Worm (Caenorhabditis elegans) whole organism, young adult: ENCODE data around the gene ceh-40.

Source experiments
- B0019.2 ChIP-seq: fragments of 200-800 bp; sonication (Bioruptor generic); conservative IDR thresholded peaks from 2 replicates; pipeline ENCODE4 v1.3.6; 2022; ENCODE audit warnings: missing genetic modification reagents, missing genetic modification characterization, missing compliant biosample characterization
- C06A6.2 ChIP-seq: fragments of 200-800 bp; sonication (Bioruptor generic); conservative IDR thresholded peaks from 2 replicates; pipeline ENCODE4 v1.3.6; 2022; ENCODE audit warnings: missing genetic modification characterization, missing compliant biosample characterization
- F49E8.2 ChIP-seq: sonication (generic microtip); optimal IDR thresholded peaks from 3 replicates; lab custom pipeline; 2017; ENCODE audit warnings: missing genetic modification characterization, mild to moderate bottlenecking, missing compliant biosample characterization, antibody characterized with exemption, moderate library complexity; ENCODE audit not compliant: insufficient read depth
- F55B11.4 ChIP-seq: sonication (generic microtip); optimal IDR thresholded peaks from 2 replicates; lab custom pipeline; 2016; ENCODE audit warnings: missing compliant biosample characterization, missing genetic modification characterization, borderline replicate concordance; ENCODE audit not compliant: insufficient read depth
- Y53F4B.3 ChIP-seq: fragments of 200-800 bp; sonication (Bioruptor generic); IDR thresholded peaks from 2 replicates; pipeline ENCODE4 v1.3.6; 2022; ENCODE audit warnings: missing genetic modification reagents, missing genetic modification characterization, missing compliant biosample characterization
- Y79H2A.3 ChIP-seq: fragments of 200-800 bp; sonication (Bioruptor generic); conservative IDR thresholded peaks from 2 replicates; pipeline ENCODE4 v1.3.6; 2022; ENCODE audit warnings: missing genetic modification reagents, missing genetic modification characterization, missing compliant biosample characterization
- aptf-2 ChIP-seq: fragments of 200-800 bp; sonication (Bioruptor generic); conservative IDR thresholded peaks from 2 replicates; pipeline ENCODE4 v1.3.6; 2022; ENCODE audit warnings: missing genetic modification reagents, missing genetic modification characterization, missing compliant biosample characterization
- aptf-3 ChIP-seq: fragments of 200-800 bp; sonication (Bioruptor generic); IDR thresholded peaks from 2 replicates; pipeline ENCODE4 v1.3.6; 2022; ENCODE audit warnings: missing genetic modification characterization, missing compliant biosample characterization
- attf-5 ChIP-seq: fragments of 200-800 bp; sonication (Bioruptor generic); optimal IDR thresholded peaks from 2 replicates; lab custom pipeline; 2018; ENCODE audit warnings: mild to moderate bottlenecking, missing genetic modification characterization, missing compliant biosample characterization
- attf-6 ChIP-seq: fragments of 200-800 bp; sonication (Bioruptor generic); IDR thresholded peaks from 2 replicates; pipeline ENCODE4 v1.3.6; 2022; ENCODE audit warnings: missing genetic modification reagents, missing genetic modification characterization, missing compliant biosample characterization
- bed-1 ChIP-seq: fragments of 200-800 bp; sonication (Bioruptor generic); IDR thresholded peaks from 2 replicates; pipeline ENCODE4 v1.3.6; 2022; ENCODE audit warnings: missing genetic modification reagents, missing genetic modification characterization, missing compliant biosample characterization
- bed-2 ChIP-seq: fragments of 200-800 bp; sonication (Bioruptor generic); IDR thresholded peaks from 2 replicates; pipeline ENCODE4 v1.3.6; 2022; ENCODE audit warnings: missing genetic modification reagents, missing genetic modification characterization, missing compliant biosample characterization
- ceh-100 ChIP-seq: fragments of 200-800 bp; sonication (Bioruptor generic); IDR thresholded peaks from 2 replicates; pipeline ENCODE4 v1.3.6; 2022; ENCODE audit warnings: missing genetic modification reagents, missing genetic modification characterization, missing compliant biosample characterization
- ceh-58 ChIP-seq: fragments of 200-800 bp; sonication (Bioruptor generic); IDR thresholded peaks from 2 replicates; pipeline ENCODE4 v1.3.6; 2022; ENCODE audit warnings: missing genetic modification characterization, missing compliant biosample characterization
- die-1 ChIP-seq: sonication (generic microtip); optimal IDR thresholded peaks from 2 replicates; lab custom pipeline; 2016; ENCODE audit warnings: missing genotype, mild to moderate bottlenecking, missing genetic modification characterization, missing compliant biosample characterization
- efl-1 ChIP-seq: fragments of 150-350 bp; optimal IDR thresholded peaks from 2 replicates; lab custom pipeline; 2014; ENCODE audit warnings: missing biosample characterization, missing genetic modification reagents, missing genetic modification characterization
- egl-44 ChIP-seq: fragments of 200-800 bp; sonication (Bioruptor generic); IDR thresholded peaks from 2 replicates; pipeline ENCODE4 v1.3.6; 2022; ENCODE audit warnings: missing genetic modification reagents, missing genetic modification characterization, missing compliant biosample characterization
- egrh-3 ChIP-seq: fragments of 200-800 bp; sonication (Bioruptor generic); IDR thresholded peaks from 2 replicates; pipeline ENCODE4 v1.3.6; 2022; ENCODE audit warnings: missing genetic modification reagents, missing genetic modification characterization, missing compliant biosample characterization
- let-607 ChIP-seq, 2 experiments: fragments of 200-800 bp in 1 of 2; sonication (Bioruptor generic) in 1 of 2; sonication (generic microtip) in 1 of 2; optimal IDR thresholded peaks; 2 replicates each; lab custom pipeline; 2016 to 2018; ENCODE audit warnings: mild to moderate bottlenecking in 2 of 2, missing compliant biosample characterization in 2 of 2, missing genetic modification characterization in 2 of 2, moderate library complexity in 2 of 2, missing genotype in 1 of 2
- lin-54 ChIP-seq: fragments of 200-800 bp; sonication (Bioruptor generic); optimal IDR thresholded peaks from 2 replicates; lab custom pipeline; 2018; ENCODE audit warnings: mild to moderate bottlenecking, missing genetic modification characterization, missing compliant biosample characterization
- mel-28 ChIP-seq: sonication (generic microtip); optimal IDR thresholded peaks from 2 replicates; lab custom pipeline; 2016; ENCODE audit warnings: borderline replicate concordance, mild to moderate bottlenecking, missing genetic modification characterization, missing compliant biosample characterization
- mxl-1 ChIP-seq: sonication (generic microtip); optimal IDR thresholded peaks from 2 replicates; lab custom pipeline; 2016; ENCODE audit warnings: missing genetic modification characterization, missing compliant biosample characterization
- nfya-1 ChIP-seq: sonication (generic microtip); optimal IDR thresholded peaks from 2 replicates; lab custom pipeline; 2017; ENCODE audit warnings: antibody characterized with exemption, missing compliant biosample characterization, missing genetic modification characterization, borderline replicate concordance; ENCODE audit not compliant: insufficient read depth
- nhr-120 ChIP-seq: fragments of 200-800 bp; sonication (Bioruptor generic); IDR thresholded peaks from 2 replicates; pipeline ENCODE4 v1.3.6; 2022; ENCODE audit warnings: missing genetic modification characterization, missing compliant biosample characterization
- nhr-179 ChIP-seq: sonication (generic microtip); optimal IDR thresholded peaks from 2 replicates; lab custom pipeline; 2016; ENCODE audit warnings: mild to moderate bottlenecking, missing genetic modification characterization, missing compliant biosample characterization
- nhr-27 ChIP-seq: fragments of 200-800 bp; sonication (Bioruptor generic); optimal IDR thresholded peaks from 2 replicates; lab custom pipeline; 2018; ENCODE audit warnings: mild to moderate bottlenecking, missing genetic modification characterization, moderate library complexity, missing compliant biosample characterization
- rec-8 ChIP-seq, 2 experiments: sonication (generic microtip); optimal IDR thresholded peaks; 2 replicates each; lab custom pipeline; 2016; ENCODE audit warnings: mild to moderate bottlenecking in 2 of 2, missing genetic modification characterization in 2 of 2, missing genetic modification reagents in 2 of 2, missing genotype in 2 of 2, missing biosample characterization in 1 of 2, missing compliant biosample characterization in 1 of 2, moderate library complexity in 1 of 2
- sdz-38 ChIP-seq: sonication (generic microtip); optimal IDR thresholded peaks from 2 replicates; lab custom pipeline; 2016; ENCODE audit warnings: missing genotype, missing genetic modification characterization, missing compliant biosample characterization
- snpc-3.4 ChIP-seq: sonication (generic microtip); optimal IDR thresholded peaks from 2 replicates; lab custom pipeline; 2017; ENCODE audit warnings: missing genetic modification characterization, mild to moderate bottlenecking, missing compliant biosample characterization, antibody characterized with exemption, moderate library complexity, missing genotype, missing genetic modification reagents
- somi-1 ChIP-seq: fragments of 200-800 bp; sonication (Bioruptor generic); optimal IDR thresholded peaks from 2 replicates; lab custom pipeline; 2018; ENCODE audit warnings: mild to moderate bottlenecking, missing genetic modification characterization, missing compliant biosample characterization
- tbp1 ChIP-seq: fragments of 200-800 bp; sonication (Bioruptor generic); optimal IDR thresholded peaks from 2 replicates; lab custom pipeline; 2018; ENCODE audit warnings: mild to moderate bottlenecking, missing genetic modification characterization, missing compliant biosample characterization
- zfh-2 ChIP-seq: fragments of 200-800 bp; sonication (Bioruptor generic); conservative IDR thresholded peaks from 2 replicates; pipeline ENCODE4 v1.3.6; 2022; ENCODE audit warnings: missing genetic modification reagents, missing genetic modification characterization, missing compliant biosample characterization
- ztf-18 ChIP-seq: sonication (generic microtip); optimal IDR thresholded peaks from 2 replicates; lab custom pipeline; 2016; ENCODE audit warnings: missing genotype, mild to moderate bottlenecking, missing genetic modification characterization, missing compliant biosample characterization

ceh-40 gene

DNA sequence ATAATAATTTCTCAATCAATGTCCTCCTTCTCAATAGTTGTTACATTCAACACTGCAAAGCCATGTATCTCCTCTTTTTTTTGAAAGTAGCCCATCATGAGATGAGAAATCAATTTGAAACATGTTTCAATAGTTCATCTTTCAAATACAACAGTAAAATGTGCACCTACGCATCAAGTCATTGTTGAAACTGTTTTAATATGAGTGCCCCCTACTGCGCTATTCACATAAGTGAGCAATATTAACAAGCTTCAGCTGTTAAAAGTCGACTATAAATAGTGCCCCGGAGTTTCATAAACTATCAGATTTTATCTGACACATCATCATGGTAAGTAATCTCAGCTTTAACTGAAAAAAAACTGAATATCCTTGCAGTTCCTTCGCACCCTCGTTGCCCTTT is 39.9 kb upstream of the ceh-40 start, which contains the start of the genes nspc-15 and F19H6.6:
nspc-15 (plus strand) TSS at position 301 of the 400 bp plus-strand sequence.
F19H6.6 (plus strand) TSS at position 384 of the 400 bp plus-strand sequence.
- TF ChIP-seq mxl-1 (no peak), egrh-3 (no peak), somi-1 (no peak), bed-1 (GFP tag; lab: Robert Waterston, UW) (no peak), lin-54 (GFP tag; lab: Kevin White, UChicago) (no peak), attf-5 (GFP tag; lab: Kevin White, UChicago) (no peak), F49E8.2 (tag; lab: Kevin White, UChicago) (no peak), ceh-58 (GFP tag; lab: Robert Waterston, UW) (no peak), snpc-3.4 (tag; lab: Kevin White, UChicago) (no peak)

DNA sequence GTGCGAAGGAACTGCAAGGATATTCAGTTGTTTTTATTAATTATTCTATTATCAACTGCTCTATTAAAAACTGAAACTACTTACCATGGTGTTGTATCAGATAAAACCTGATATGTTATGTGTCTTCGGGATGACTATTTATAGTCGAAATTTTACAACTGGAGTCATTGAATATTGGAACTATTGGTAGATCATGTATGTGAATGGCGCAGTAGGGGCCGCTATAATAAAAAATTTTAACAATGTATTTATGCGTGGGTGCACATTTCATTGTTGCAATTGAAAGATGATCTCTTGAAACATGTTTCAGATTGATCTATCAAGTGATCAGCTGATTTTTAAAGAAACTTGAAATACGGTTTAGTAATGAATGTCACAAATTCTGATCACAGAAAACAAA is 38.4 kb upstream of the ceh-40 start, which contains the start of gene nspc-14:
nspc-14 (minus strand) TSS at position 101 of the 400 bp plus-strand sequence.
- TF ChIP-seq lin-54 (GFP tag; lab: Kevin White, UChicago) (no peak), bed-2 (GFP tag; lab: Robert Waterston, UW) (no peak), C06A6.2 (no peak), aptf-3 (GFP tag; lab: Robert Waterston, UW) (no peak), ceh-100 (no peak), nhr-120 (GFP tag; lab: Robert Waterston, UW) (no peak), nhr-179 (tag; lab: Kevin White, UChicago) (no peak), mel-28 (no peak), let-607 (tag; optimal IDR thresholded peaks at IDR 0.05; lab: Kevin White, UChicago) (no peak), Y53F4B.3 (GFP tag; lab: Robert Waterston, UW) (no peak), Y79H2A.3 (GFP tag; lab: Robert Waterston, UW) (no peak), egl-44 (GFP tag; lab: Robert Waterston, UW) (no peak), somi-1 (no peak)
- TF ChIP-seq, all 124 proteins: peak for 0

ce11 chrX:12357127-12357526 is 36.5 kb upstream of the ceh-40 start, which contains the start of gene nspc-13:
nspc-13 (plus strand) TSS chrX:12357427.
- no peak for TF ChIP-seq F55B11.4 (tag; lab: Kevin White, UChicago)
- no peak for TF ChIP-seq efl-1 (GFP tag; lab: Kevin White, UChicago)
- no peak for TF ChIP-seq F49E8.2 (tag; lab: Kevin White, UChicago)
- TF ChIP-seq ceh-58 (GFP tag; lab: Robert Waterston, UW), result no peak

ce11 chrX:12356581-12356980 is 36.0 kb upstream of the ceh-40 start, which contains the start of gene nspc-12:
nspc-12 (minus strand) TSS chrX:12356681.
- no peak for TF ChIP-seq nfya-1 (tag; lab: Kevin White, UChicago)
- no peak for TF ChIP-seq attf-6 (GFP tag; lab: Robert Waterston, UW)
- TF ChIP-seq tbp1 (GFP tag; lab: Kevin White, UChicago), result no peak
- TF ChIP-seq zfh-2 (GFP tag; lab: Robert Waterston, UW), result no peak
- no peak for TF ChIP-seq aptf-2 (GFP tag; lab: Robert Waterston, UW)
- no peak for TF ChIP-seq rec-8 (tag; optimal IDR thresholded peaks at IDR 0.05; lab: Kevin White, UChicago)
- no peak for TF ChIP-seq nhr-27 (tag; lab: Kevin White, UChicago)
- TF ChIP-seq ztf-18, result no peak
- TF ChIP-seq die-1 (tag; lab: Kevin White, UChicago), result no peak
- TF ChIP-seq somi-1, result no peak
- TF ChIP-seq B0019.2 (GFP tag; lab: Robert Waterston, UW), result no peak
- TF ChIP-seq sdz-38 (tag; lab: Kevin White, UChicago), result no peak
